Fruit fly (Drosophila melanogaster) whole organism, adult: ENCODE measurements around the gene CG31156.

ENCODE experiments used
- CG12768 ChIP-seq: fragments of 200-800 bp; sonication (Bioruptor generic); optimal IDR thresholded peaks from 2 replicates; lab custom pipeline; 2017; ENCODE audit warnings: missing biosample characterization, missing genetic modification characterization, mild to moderate bottlenecking, moderate library complexity, missing genetic modification reagents
- CG33017 ChIP-seq: fragments of 200-800 bp; sonication (Bioruptor generic); optimal IDR thresholded peaks from 2 replicates; lab custom pipeline; 2018; ENCODE audit warnings: missing biosample characterization, mild to moderate bottlenecking, missing genetic modification characterization, moderate library complexity
- CG7045 ChIP-seq: fragments of 200-800 bp; sonication (Bioruptor generic); optimal IDR thresholded peaks from 2 replicates; lab custom pipeline; 2017; ENCODE audit warnings: missing biosample characterization, mild to moderate bottlenecking, missing genetic modification characterization
- Clk ChIP-seq: fragments of 200-800 bp; sonication (Bioruptor generic); optimal IDR thresholded peaks from 2 replicates; lab custom pipeline; 2017; ENCODE audit warnings: missing biosample characterization, missing genetic modification characterization
- Hr96 ChIP-seq: fragments of 200-800 bp; sonication (Bioruptor generic); optimal IDR thresholded peaks from 2 replicates; lab custom pipeline; 2016; ENCODE audit warnings: missing biosample characterization, missing genetic modification characterization
- Mnt ChIP-seq: fragments of 200-800 bp; sonication (Bioruptor generic); optimal IDR thresholded peaks from 2 replicates; lab custom pipeline; 2016; ENCODE audit warnings: missing biosample characterization, mild to moderate bottlenecking, missing genetic modification characterization
- bab1 ChIP-seq: fragments of 200-800 bp; sonication (Bioruptor generic); optimal IDR thresholded peaks from 3 replicates; lab custom pipeline; 2019; ENCODE audit warnings: missing biosample characterization, mild to moderate bottlenecking, missing genetic modification characterization, moderate library complexity
- cic ChIP-seq: fragments of 200-800 bp; sonication (Bioruptor generic); optimal IDR thresholded peaks from 2 replicates; lab custom pipeline; 2017; ENCODE audit warnings: missing biosample characterization, mild to moderate bottlenecking, missing genetic modification characterization, moderate library complexity
- kay ChIP-seq: fragments of 200-800 bp; sonication (Bioruptor generic); peaks from one replicate; lab custom pipeline; 2016; ENCODE audit warnings: missing biosample characterization, missing genetic modification characterization, borderline replicate concordance
- pad ChIP-seq: fragments of 200-800 bp; sonication (Bioruptor generic); optimal IDR thresholded peaks from 3 replicates; lab custom pipeline; 2017; ENCODE audit warnings: missing biosample characterization, missing genetic modification characterization, mild to moderate bottlenecking, moderate library complexity, missing genetic modification reagents
- tj ChIP-seq: fragments of 200-800 bp; sonication (Bioruptor generic); optimal IDR thresholded peaks from 3 replicates; lab custom pipeline; 2017; ENCODE audit warnings: missing biosample characterization, mild to moderate bottlenecking, missing genetic modification characterization, moderate library complexity
- toe ChIP-seq: fragments of 200-800 bp; sonication (Bioruptor generic); optimal IDR thresholded peaks from 2 replicates; lab custom pipeline; 2016; ENCODE audit warnings: missing biosample characterization, missing genetic modification characterization

DNA sequence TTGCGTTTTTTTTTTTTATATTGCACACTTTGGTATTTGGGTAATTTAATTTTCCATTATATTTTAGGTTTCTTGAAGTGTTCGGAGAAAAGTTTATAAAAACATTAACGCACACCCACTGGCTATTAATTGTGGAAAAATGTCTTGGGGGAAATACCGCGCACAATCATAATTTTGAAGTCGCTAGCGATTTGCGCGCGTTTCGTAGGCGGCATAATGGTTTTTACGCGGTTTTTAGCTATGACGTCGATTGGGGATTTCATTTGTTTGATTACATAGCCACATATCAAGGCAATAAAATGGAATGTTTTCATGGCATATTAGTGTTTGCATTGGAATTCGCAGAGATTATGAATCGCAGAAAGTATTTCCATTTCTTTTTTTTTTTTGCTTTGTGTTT lies 18.7 kb upstream of the CG31156 start:
- TF ChIP-seq bab1 (GFP tag; lab: Kevin White, UChicago) (no peak), tj (GFP tag; lab: Kevin White, UChicago) (no peak), Hr96 (no peak), toe (GFP tag; lab: Kevin White, UChicago) (no peak), kay (GFP tag; lab: Kevin White, UChicago) (no peak), pad (GFP tag; lab: Kevin White, UChicago) (no peak), cic (GFP tag; lab: Kevin White, UChicago) (no peak), Mnt (GFP tag; lab: Kevin White, UChicago) (no peak), Clk (GFP tag; lab: Kevin White, UChicago) (no peak), CG12768 (GFP tag; lab: Kevin White, UChicago) (no peak), CG7045 (GFP tag; lab: Kevin White, UChicago) (no peak), CG33017 (no peak)
